Fruit fly (Drosophila melanogaster): ENCODE results near the gene cdi.
A peak's percentile ranks its signal among the peaks of the same experiment; 100 is the strongest.

- TF ChIP-seq EcR (GFP tag; optimal IDR thresholded peaks at IDR 0.05) (no peak), CG17806 (tag; optimal IDR thresholded peaks at IDR 0.05) (peak; percentile 66), Ets98B (GFP tag; IDR thresholded peaks at IDR 0.05) (peak; percentile 32; the same call in 1 of the 2 replicates), CG34367 (tag; optimal IDR thresholded peaks at IDR 0.05) (peak; percentile 59), CG15710 (tag; optimal IDR thresholded peaks at IDR 0.05) (peak; percentile 52), CG4496 (GFP tag; IDR thresholded peaks at IDR 0.05) (0 out of 3 replicates have a peak, but pooled peaks have one; percentile 31), CG10348 (GFP tag; IDR thresholded peaks at IDR 0.05) (no peak), gl (tag; optimal IDR thresholded peaks at IDR 0.05) (peak; percentile 8), CG14655 (GFP tag; optimal IDR thresholded peaks at IDR 0.05) (peak; percentile 66)
Measured at dm6 chr3R:18998370-18998769, 95.7 kb downstream of the cdi start.

Data from whole organism, pupa.